Worm (Caenorhabditis elegans) whole organism, young adult: ENCODE measurements around the gene abhd-12.

ENCODE experiments used
- F33H1.4 ChIP-seq: fragments of 200-800 bp; sonication (Bioruptor generic); IDR thresholded peaks from 2 replicates; pipeline ENCODE4 v1.3.6; 2022; ENCODE audit warnings: missing genetic modification reagents, missing genetic modification characterization, missing compliant biosample characterization
- Y53G8AR.9 ChIP-seq: fragments of 200-800 bp; sonication (Bioruptor generic); conservative IDR thresholded peaks from 2 replicates; pipeline ENCODE4 v1.3.6; 2022; ENCODE audit warnings: missing genetic modification reagents, missing genetic modification characterization, missing compliant biosample characterization
- aptf-3 ChIP-seq: fragments of 200-800 bp; sonication (Bioruptor generic); IDR thresholded peaks from 2 replicates; pipeline ENCODE4 v1.3.6; 2022; ENCODE audit warnings: missing genetic modification characterization, missing compliant biosample characterization
- attf-5 ChIP-seq: fragments of 200-800 bp; sonication (Bioruptor generic); optimal IDR thresholded peaks from 2 replicates; lab custom pipeline; 2018; ENCODE audit warnings: mild to moderate bottlenecking, missing genetic modification characterization, missing compliant biosample characterization
- attf-6 ChIP-seq: fragments of 200-800 bp; sonication (Bioruptor generic); IDR thresholded peaks from 2 replicates; pipeline ENCODE4 v1.3.6; 2022; ENCODE audit warnings: missing genetic modification reagents, missing genetic modification characterization, missing compliant biosample characterization
- cebp-1 ChIP-seq, 2 experiments: fragments of 200-800 bp in 1 of 2; sonication (Bioruptor generic) in 1 of 2; sonication (generic microtip) in 1 of 2; IDR thresholded peaks in 1 of 2; optimal IDR thresholded peaks in 1 of 2; 2 replicates each; pipeline versions ENCODE4 v1.3.6 to Lab custom; 2017 to 2022; ENCODE audit warnings: missing compliant biosample characterization in 2 of 2, missing genetic modification characterization in 2 of 2, mild to moderate bottlenecking in 1 of 2, missing genetic modification reagents in 1 of 2, moderate library complexity in 1 of 2
- dox-1 ChIP-seq: fragments of 200-800 bp; sonication (Bioruptor generic); IDR thresholded peaks from 2 replicates; pipeline ENCODE4 v1.3.6; 2022; ENCODE audit warnings: missing genetic modification reagents, missing genetic modification characterization, missing compliant biosample characterization
- ets-4 ChIP-seq: fragments of 200-800 bp; sonication (Bioruptor generic); optimal IDR thresholded peaks from 2 replicates; lab custom pipeline; 2018; ENCODE audit warnings: mild to moderate bottlenecking, missing genetic modification characterization, missing compliant biosample characterization
- hlh-12 ChIP-seq: sonication (generic microtip); optimal IDR thresholded peaks from 2 replicates; lab custom pipeline; 2016; ENCODE audit warnings: missing genetic modification characterization, missing compliant biosample characterization
- hmg-1.2 ChIP-seq: fragments of 200-800 bp; sonication (Bioruptor generic); IDR thresholded peaks from 2 replicates; pipeline ENCODE4 v1.3.6; 2022; ENCODE audit warnings: missing genetic modification reagents, missing genetic modification characterization, missing compliant biosample characterization
- hsf-1 ChIP-seq: fragments of 200-800 bp; sonication (Bioruptor generic); IDR thresholded peaks from 2 replicates; pipeline ENCODE4 v1.3.6; 2022; ENCODE audit warnings: missing genetic modification reagents, missing genetic modification characterization, missing compliant biosample characterization
- lin-26 ChIP-seq: fragments of 200-800 bp; sonication (Bioruptor generic); IDR thresholded peaks from 2 replicates; pipeline ENCODE4 v1.3.6; 2022; ENCODE audit warnings: missing genetic modification reagents, missing genetic modification characterization, missing compliant biosample characterization
- lsl-1 ChIP-seq: fragments of 200-800 bp; sonication (Bioruptor generic); optimal IDR thresholded peaks from 2 replicates; lab custom pipeline; 2018; ENCODE audit warnings: mild to moderate bottlenecking, missing genetic modification characterization, moderate library complexity, missing compliant biosample characterization
- lsy-27 ChIP-seq: sonication (generic microtip); optimal IDR thresholded peaks from 2 replicates; lab custom pipeline; 2017; ENCODE audit warnings: missing genetic modification characterization, mild to moderate bottlenecking, missing compliant biosample characterization, antibody characterized with exemption, missing genotype, borderline replicate concordance; ENCODE audit not compliant: insufficient read depth
- madf-3 ChIP-seq: fragments of 200-800 bp; sonication (Bioruptor generic); IDR thresholded peaks from 2 replicates; pipeline ENCODE4 v1.3.6; 2022; ENCODE audit warnings: missing genetic modification reagents, missing genetic modification characterization, missing compliant biosample characterization
- madf-6 ChIP-seq: fragments of 200-800 bp; sonication (Bioruptor generic); IDR thresholded peaks from 2 replicates; pipeline ENCODE4 v1.3.6; 2022; ENCODE audit warnings: missing genetic modification reagents, missing genetic modification characterization, missing compliant biosample characterization
- mcd-1 ChIP-seq: fragments of 200-800 bp; sonication (Bioruptor generic); IDR thresholded peaks from 2 replicates; pipeline ENCODE4 v1.3.6; 2022; ENCODE audit warnings: missing genetic modification reagents, missing genetic modification characterization, missing compliant biosample characterization
- nhr-179 ChIP-seq: sonication (generic microtip); optimal IDR thresholded peaks from 2 replicates; lab custom pipeline; 2016; ENCODE audit warnings: mild to moderate bottlenecking, missing genetic modification characterization, missing compliant biosample characterization
- nhr-80 ChIP-seq: sonication (generic microtip); optimal IDR thresholded peaks from 2 replicates; lab custom pipeline; 2016; ENCODE audit warnings: missing genetic modification characterization, missing compliant biosample characterization
- nhr-90 ChIP-seq: sonication (generic microtip); optimal IDR thresholded peaks from 2 replicates; lab custom pipeline; 2016; ENCODE audit warnings: missing genotype, mild to moderate bottlenecking, missing genetic modification characterization, missing compliant biosample characterization
- pbrm-1 ChIP-seq: fragments of 200-800 bp; sonication (Bioruptor generic); IDR thresholded peaks from 2 replicates; pipeline ENCODE4 v1.3.6; 2022; ENCODE audit warnings: missing genetic modification reagents, missing genetic modification characterization, missing compliant biosample characterization
- repo-1 ChIP-seq: sonication (generic microtip); optimal IDR thresholded peaks from 2 replicates; lab custom pipeline; 2017; ENCODE audit warnings: mild to moderate bottlenecking, missing genetic modification characterization, missing compliant biosample characterization
- snpc-1.1 ChIP-seq: sonication (generic microtip); optimal IDR thresholded peaks from 2 replicates; lab custom pipeline; 2017; ENCODE audit warnings: missing genetic modification characterization, mild to moderate bottlenecking, missing compliant biosample characterization, antibody characterized with exemption, moderate library complexity, missing genotype, missing genetic modification reagents; ENCODE audit not compliant: insufficient read depth
- snpc-4 ChIP-seq, 5 experiments: fragments of 150-350 bp in 1 of 5; sonication (generic microtip) in 4 of 5; optimal IDR thresholded peaks; 2 replicates each; lab custom pipeline; 2014 to 2018; ENCODE audit warnings: missing genetic modification characterization in 5 of 5, missing biosample characterization in 3 of 5, antibody characterized with exemption in 2 of 5, mild to moderate bottlenecking in 2 of 5, missing compliant biosample characterization in 2 of 5, missing genotype in 2 of 5, moderate library complexity in 2 of 5, missing genetic modification reagents in 1 of 5
- tlf-1 ChIP-seq: fragments of 200-800 bp; sonication (Bioruptor generic); optimal IDR thresholded peaks from 2 replicates; lab custom pipeline; 2018; ENCODE audit warnings: mild to moderate bottlenecking, missing genetic modification characterization, missing compliant biosample characterization
- xnd-1 ChIP-seq: sonication (generic microtip); optimal IDR thresholded peaks from 2 replicates; lab custom pipeline; 2016; ENCODE audit warnings: missing genotype, missing genetic modification reagents, missing genetic modification characterization, missing compliant biosample characterization
- zfh-2 ChIP-seq: fragments of 200-800 bp; sonication (Bioruptor generic); conservative IDR thresholded peaks from 2 replicates; pipeline ENCODE4 v1.3.6; 2022; ENCODE audit warnings: missing genetic modification reagents, missing genetic modification characterization, missing compliant biosample characterization

The abhd-12 gene

ce11 chrV:8013901-8014388 is 30.3 kb downstream of the abhd-12 start, which contains the start of gene Y97E10AR.6:
Gene Y97E10AR.6 (minus strand): TSS chrV:8013951.
- TF ChIP-seq Y53G8AR.9 = no peak
- TF ChIP-seq attf-5 (GFP tag; lab: Kevin White, UChicago) = peak; percentile 34
- TF ChIP-seq mcd-1 (GFP tag; lab: Robert Waterston, UW) = peak; percentile 61
- peak; percentile 38 for TF ChIP-seq nhr-80 (tag; lab: Kevin White, UChicago)
- TF ChIP-seq snpc-4 (GFP tag; optimal IDR thresholded peaks at IDR 0.05; lab: Kevin White, UChicago) = no peak
- TF ChIP-seq snpc-4 (tag; optimal IDR thresholded peaks at IDR 0.05; lab: Kevin White, UChicago) = peak in 1 of 4 experiments; percentile 39
- no peak for TF ChIP-seq cebp-1 (GFP tag; IDR thresholded peaks at IDR 0.05; lab: Robert Waterston, UW)
- TF ChIP-seq cebp-1 (tag; optimal IDR thresholded peaks at IDR 0.05; lab: Kevin White, UChicago) = peak; percentile 9
- TF ChIP-seq madf-3 (GFP tag; lab: Robert Waterston, UW) = no peak

- peak; percentile 82 for TF ChIP-seq hmg-1.2
- peak; percentile 63 for TF ChIP-seq pbrm-1
- TF ChIP-seq madf-6 (GFP tag; lab: Robert Waterston, UW) = peak; percentile 8; the same call in 1 of the 2 replicates
- TF ChIP-seq lin-26 (GFP tag; lab: Robert Waterston, UW) = 0 out of 2 replicates have a peak, but pooled peaks have one; percentile 26
- peak; percentile 47; the same call in 1 of the 2 replicates for TF ChIP-seq attf-6 (GFP tag; lab: Robert Waterston, UW)
- TF ChIP-seq lsl-1 = peak; percentile 35
- peak; percentile 74 for TF ChIP-seq snpc-4 (GFP tag; optimal IDR thresholded peaks at IDR 0.05; lab: Kevin White, UChicago)
- peak in 3 of 4 experiments; percentile 90 to 97 (median 95) for TF ChIP-seq snpc-4 (tag; optimal IDR thresholded peaks at IDR 0.05; lab: Kevin White, UChicago)
- peak; percentile 40; the same call in 1 of the 2 replicates for TF ChIP-seq hsf-1 (GFP tag; lab: Robert Waterston, UW)
- peak; percentile 3 for TF ChIP-seq xnd-1 (tag; lab: Kevin White, UChicago)
- peak; percentile 85 for TF ChIP-seq snpc-1.1 (tag; lab: Kevin White, UChicago)
Observed at ce11 chrV:8014710-8015314, 31.1 kb downstream of the abhd-12 start.

- TF ChIP-seq hlh-12 = no peak
- TF ChIP-seq attf-5 (GFP tag; lab: Kevin White, UChicago) = no peak
- TF ChIP-seq lsy-27 (tag; lab: Kevin White, UChicago) = no peak
- TF ChIP-seq nhr-80 (tag; lab: Kevin White, UChicago) = peak; percentile 31
- no peak for TF ChIP-seq tlf-1 (GFP tag; lab: Kevin White, UChicago)
- no peak for TF ChIP-seq aptf-3 (GFP tag; lab: Robert Waterston, UW)
- TF ChIP-seq nhr-179 (tag; lab: Kevin White, UChicago) = no peak
- TF ChIP-seq repo-1 (tag; lab: Kevin White, UChicago) = no peak
- TF ChIP-seq snpc-1.1 (tag; lab: Kevin White, UChicago) = no peak
- TF ChIP-seq, all 124 proteins: peak for 1
Observed at ce11 chrV:8016928-8017327, 33.2 kb downstream of the abhd-12 start, which contains the start of gene sptl-2. Gene sptl-2 (plus strand): TSS chrV:8017207.

ce11 chrV:8017924-8018323 is 34.2 kb downstream of the abhd-12 start:
- TF ChIP-seq nhr-80 (tag; lab: Kevin White, UChicago) (peak; percentile 84), cebp-1 (GFP tag; IDR thresholded peaks at IDR 0.05; lab: Robert Waterston, UW) (peak; percentile 56; the same call in 1 of the 2 replicates), cebp-1 (tag; optimal IDR thresholded peaks at IDR 0.05; lab: Kevin White, UChicago) (peak; percentile 72), nhr-90 (tag; lab: Kevin White, UChicago) (no peak), ets-4 (no peak), zfh-2 (GFP tag; lab: Robert Waterston, UW) (no peak), dox-1 (GFP tag; lab: Robert Waterston, UW) (0 out of 2 replicates have a peak, but pooled peaks have one; percentile 19)

- peak; percentile 57 for TF ChIP-seq nhr-80 (tag; lab: Kevin White, UChicago)
- no peak for TF ChIP-seq F33H1.4
- TF ChIP-seq, all 124 proteins: peak for 1
Observed at ce11 chrV:8018919-8019318, 35.2 kb downstream of the abhd-12 start.
